Fruit fly (Drosophila melanogaster): Measurements from ENCODE around the gene D19B.

Gene D19B

dm6 chr3L:6216787-6217078 is 32.0 kb upstream of the D19B start (continued):
- no peak for TF ChIP-seq salm (tag; optimal IDR thresholded peaks at IDR 0.05)

DNA sequence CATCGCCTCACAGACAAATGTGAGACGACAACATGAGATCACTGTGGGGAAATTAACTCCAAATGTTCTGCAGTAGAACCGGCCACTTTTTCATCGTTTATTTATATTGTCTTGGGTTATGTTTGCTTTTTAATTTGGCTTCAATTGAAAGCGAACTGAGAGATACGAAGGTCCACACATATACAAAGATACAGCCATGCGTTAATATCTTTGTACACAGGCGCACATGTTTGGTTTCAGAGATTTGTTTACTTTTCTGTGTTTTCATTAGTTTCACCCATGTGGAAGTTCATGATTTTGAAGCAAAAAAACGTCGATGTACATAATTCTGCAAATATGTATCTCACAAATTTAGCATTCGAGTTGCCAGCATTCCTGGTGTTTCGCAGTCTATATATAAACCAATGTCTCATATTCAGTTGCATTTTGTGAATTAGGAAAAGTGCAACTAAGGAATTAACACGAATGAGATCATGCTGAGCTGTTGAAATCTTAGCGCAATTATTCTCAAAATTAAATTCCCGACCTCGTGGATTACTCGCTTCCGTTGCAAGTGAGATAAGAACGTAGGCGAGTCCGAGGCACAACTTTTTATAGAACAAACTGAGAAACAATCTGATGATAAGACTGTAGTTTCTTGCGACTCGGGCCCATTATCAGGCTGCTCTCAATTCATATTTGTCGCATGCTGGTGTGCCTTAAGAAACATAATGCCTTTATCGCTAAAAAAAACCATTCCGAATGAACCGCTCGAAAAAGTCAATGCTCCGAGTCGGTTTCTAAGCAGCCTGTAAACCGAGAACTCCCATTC is 31.5 kb upstream of the D19B start:
- TF ChIP-seq chif (GFP tag; optimal IDR thresholded peaks at IDR 0.05), result peak in 1 of 2 experiments; percentile 23
- TF ChIP-seq caup (GFP tag; optimal IDR thresholded peaks at IDR 0.05; ENCODE audit: severe bottlenecking), result peak; percentile 61
- TF ChIP-seq tup (GFP tag; optimal IDR thresholded peaks at IDR 0.05), result no peak
- peak; percentile 11 for TF ChIP-seq dmrt11E (tag; optimal IDR thresholded peaks at IDR 0.05)
- TF ChIP-seq Stat92E (GFP tag; optimal IDR thresholded peaks at IDR 0.05), result peak in 1 of 3 experiments; percentile 54
- TF ChIP-seq CG34376 (GFP tag; optimal IDR thresholded peaks at IDR 0.05), result peak; percentile 85
- peak; percentile 47 for TF ChIP-seq CG2875 (GFP tag; optimal IDR thresholded peaks at IDR 0.05)
- no peak for TF ChIP-seq bcd (GFP tag; optimal IDR thresholded peaks at IDR 0.05)
- TF ChIP-seq lbe (GFP tag; optimal IDR thresholded peaks at IDR 0.05), result no peak
- TF ChIP-seq amos (GFP tag; IDR thresholded peaks at IDR 0.05; ENCODE audit: partially characterized antibody), result no peak
- peak; percentile 49; the same call in 1 of the 3 replicates for TF ChIP-seq CG2199 (GFP tag; IDR thresholded peaks at IDR 0.05)
- no peak for TF ChIP-seq Tbp (GFP tag; optimal IDR thresholded peaks at IDR 0.05)
- TF ChIP-seq CG14710 (tag; optimal IDR thresholded peaks at IDR 0.05), result peak; percentile 58
- TF ChIP-seq CG15011 (GFP tag; optimal IDR thresholded peaks at IDR 0.05), result peak; percentile 62
- TF ChIP-seq CG10274 (GFP tag; optimal IDR thresholded peaks at IDR 0.05), result peak; percentile 13
- no peak for TF ChIP-seq CG18599 (GFP tag; optimal IDR thresholded peaks at IDR 0.05)
- TF ChIP-seq Max (GFP tag; optimal IDR thresholded peaks at IDR 0.05), result peak; percentile 23
- peak; percentile 78 for TF ChIP-seq mirr (GFP tag; optimal IDR thresholded peaks at IDR 0.05)
- peak; percentile 4 for TF ChIP-seq CG17186 (GFP tag; optimal IDR thresholded peaks at IDR 0.05)
- TF ChIP-seq CG6765 (GFP tag; optimal IDR thresholded peaks at IDR 0.05), result peak; percentile 53
- TF ChIP-seq cad (GFP tag; optimal IDR thresholded peaks at IDR 0.05), result no peak
- TF ChIP-seq CG15073 (GFP tag; optimal IDR thresholded peaks at IDR 0.05), result no peak
- TF ChIP-seq CG12769 (tag; optimal IDR thresholded peaks at IDR 0.05), result no peak
- no peak for TF ChIP-seq CG32767 (GFP tag; IDR thresholded peaks at IDR 0.05)
- TF ChIP-seq Hey (tag; optimal IDR thresholded peaks at IDR 0.05), result peak; percentile 33
- TF ChIP-seq CG8290 (GFP tag; optimal IDR thresholded peaks at IDR 0.05), result no peak
- peak in 1 of 2 experiments; percentile 4 for TF ChIP-seq CG8290 (tag; optimal IDR thresholded peaks at IDR 0.05)
- peak; percentile 60 for TF ChIP-seq ac (GFP tag; optimal IDR thresholded peaks at IDR 0.05)
- TF ChIP-seq Med (GFP tag), result peak; percentile 85
- no peak for TF ChIP-seq fu2 (GFP tag; optimal IDR thresholded peaks at IDR 0.05)
- TF ChIP-seq TFAM (GFP tag; optimal IDR thresholded peaks at IDR 0.05), result peak; percentile 16
- no peak for TF ChIP-seq nom (GFP tag; optimal IDR thresholded peaks at IDR 0.05)
- TF ChIP-seq CG5180 (GFP tag; optimal IDR thresholded peaks at IDR 0.05), result peak; percentile 64
- no peak for TF ChIP-seq Scr (GFP tag; IDR thresholded peaks at IDR 0.05; ENCODE audit: partially characterized antibody)
- no peak for TF ChIP-seq gro (GFP tag; optimal IDR thresholded peaks at IDR 0.05)
- peak; percentile 25 for TF ChIP-seq CG6254 (GFP tag; optimal IDR thresholded peaks at IDR 0.05)
- TF ChIP-seq CG8359 (GFP tag; optimal IDR thresholded peaks at IDR 0.05; ENCODE audit: borderline replicate concordance), result peak; percentile 54
- peak; percentile 22 for TF ChIP-seq Deaf1 (tag; optimal IDR thresholded peaks at IDR 0.05)
- TF ChIP-seq MTF-1 (GFP tag; optimal IDR thresholded peaks at IDR 0.05; ENCODE audit: borderline replicate concordance), result peak; percentile 70
- TF ChIP-seq CG9727 (GFP tag; optimal IDR thresholded peaks at IDR 0.05), result peak; percentile 58
- TF ChIP-seq Trl (optimal IDR thresholded peaks at IDR 0.05), result no peak
- peak; percentile 16 for TF ChIP-seq Trl (GFP tag; optimal IDR thresholded peaks at IDR 0.05)
- TF ChIP-seq Kr (GFP tag; optimal IDR thresholded peaks at IDR 0.05), result peak; percentile 61
- TF ChIP-seq run (tag; optimal IDR thresholded peaks at IDR 0.05), result peak; percentile 46
- peak; percentile 18 for TF ChIP-seq CG2116 (GFP tag; optimal IDR thresholded peaks at IDR 0.05)
- no peak for TF ChIP-seq HmgD (GFP tag; optimal IDR thresholded peaks at IDR 0.05)

Data from whole organism, embryonic.